Fruit fly (Drosophila melanogaster) whole organism, wandering third instar larva: ENCODE measurements around the gene Cdc50.

Experiments used
- CG9705 ChIP-seq: fragments of 200-800 bp; sonication (Bioruptor generic); optimal IDR thresholded peaks from 2 replicates; lab custom pipeline; 2018; ENCODE audit warnings: missing biosample characterization, mild to moderate bottlenecking, missing genetic modification characterization
- CrebA ChIP-seq: fragments of 200-800 bp; sonication (Bioruptor generic); optimal IDR thresholded peaks from 2 replicates; lab custom pipeline; 2016; ENCODE audit warnings: missing biosample characterization, mild to moderate bottlenecking, missing genetic modification characterization, borderline replicate concordance
- Dfd ChIP-seq: fragments of >200 bp; optimal IDR thresholded peaks from 2 replicates; lab custom pipeline; 2017; ENCODE audit warnings: missing biosample characterization, missing genetic modification characterization
- GATAd ChIP-seq: sonication (Bioruptor generic); optimal IDR thresholded peaks from 2 replicates; lab custom pipeline; 2016; ENCODE audit warnings: missing biosample characterization, missing genetic modification characterization
- HLH106 ChIP-seq: fragments of 200-800 bp; optimal IDR thresholded peaks from 3 replicates; lab custom pipeline; 2019; ENCODE audit warnings: missing biosample characterization, mild to moderate bottlenecking, missing genetic modification characterization, moderate library complexity
- OdsH ChIP-seq: fragments of 200-800 bp; sonication (Bioruptor generic); optimal IDR thresholded peaks from 2 replicates; lab custom pipeline; 2016; ENCODE audit warnings: missing biosample characterization, mild to moderate bottlenecking, missing genetic modification characterization
- dmrt93B ChIP-seq: fragments of 200-800 bp; sonication (Bioruptor generic); optimal IDR thresholded peaks from 2 replicates; lab custom pipeline; 2018; ENCODE audit warnings: missing biosample characterization, mild to moderate bottlenecking, missing genetic modification characterization
- fru ChIP-seq: fragments of 200-800 bp; sonication (Bioruptor generic); optimal IDR thresholded peaks from 3 replicates; lab custom pipeline; 2016; ENCODE audit warnings: missing biosample characterization, mild to moderate bottlenecking, missing genetic modification characterization
- lola ChIP-seq: fragments of >200 bp; optimal IDR thresholded peaks from 2 replicates; lab custom pipeline; 2017; ENCODE audit warnings: missing biosample characterization, missing genetic modification characterization
- pan ChIP-seq: fragments of >200 bp; optimal IDR thresholded peaks from 2 replicates; lab custom pipeline; 2017
- psq ChIP-seq: fragments of 200-800 bp; sonication (Bioruptor generic); optimal IDR thresholded peaks from 3 replicates; lab custom pipeline; 2017; ENCODE audit warnings: missing biosample characterization, mild to moderate bottlenecking, missing genetic modification characterization, moderate library complexity
- rgr ChIP-seq: fragments of 200-800 bp; sonication (Bioruptor generic); optimal IDR thresholded peaks from 3 replicates; lab custom pipeline; 2016; ENCODE audit warnings: missing biosample characterization, mild to moderate bottlenecking, missing genetic modification characterization
- usp ChIP-seq: fragments of >200 bp; optimal IDR thresholded peaks from 2 replicates; lab custom pipeline; 2017; ENCODE audit warnings: missing biosample characterization, missing genetic modification characterization
- woc ChIP-seq: sonication (Bioruptor generic); optimal IDR thresholded peaks from 2 replicates; lab custom pipeline; 2016; ENCODE audit warnings: missing biosample characterization, mild to moderate bottlenecking, missing genetic modification characterization

- TF ChIP-seq OdsH: no peak
- TF ChIP-seq usp (GFP tag; lab: Kevin White, UChicago): no peak
- no peak for TF ChIP-seq rgr (GFP tag; lab: Kevin White, UChicago)
- no peak for TF ChIP-seq woc (GFP tag; lab: Kevin White, UChicago)
- no peak for TF ChIP-seq Dfd (GFP tag; lab: Kevin White, UChicago)
- TF ChIP-seq fru (GFP tag; lab: Kevin White, UChicago): no peak
- TF ChIP-seq CG9705 (GFP tag; lab: Kevin White, UChicago): no peak
- TF ChIP-seq pan (lab: Kevin White, UChicago): no peak
- TF ChIP-seq psq (GFP tag; lab: Kevin White, UChicago): no peak
- no peak for TF ChIP-seq CrebA (GFP tag; lab: Kevin White, UChicago)
- no peak for TF ChIP-seq lola (GFP tag; lab: Kevin White, UChicago)
- TF ChIP-seq HLH106 (tag; lab: Kevin White, UChicago): no peak
- TF ChIP-seq GATAd (GFP tag; lab: Kevin White, UChicago): no peak
- TF ChIP-seq dmrt93B (GFP tag; lab: Kevin White, UChicago): no peak
Observed at dm6 chrX:16404803-16405202, 36.3 kb downstream of the Cdc50 start, which contains the start of gene CG9981.
